Fruit fly (Drosophila melanogaster): Measurements from ENCODE around the gene Imp.

DNA sequence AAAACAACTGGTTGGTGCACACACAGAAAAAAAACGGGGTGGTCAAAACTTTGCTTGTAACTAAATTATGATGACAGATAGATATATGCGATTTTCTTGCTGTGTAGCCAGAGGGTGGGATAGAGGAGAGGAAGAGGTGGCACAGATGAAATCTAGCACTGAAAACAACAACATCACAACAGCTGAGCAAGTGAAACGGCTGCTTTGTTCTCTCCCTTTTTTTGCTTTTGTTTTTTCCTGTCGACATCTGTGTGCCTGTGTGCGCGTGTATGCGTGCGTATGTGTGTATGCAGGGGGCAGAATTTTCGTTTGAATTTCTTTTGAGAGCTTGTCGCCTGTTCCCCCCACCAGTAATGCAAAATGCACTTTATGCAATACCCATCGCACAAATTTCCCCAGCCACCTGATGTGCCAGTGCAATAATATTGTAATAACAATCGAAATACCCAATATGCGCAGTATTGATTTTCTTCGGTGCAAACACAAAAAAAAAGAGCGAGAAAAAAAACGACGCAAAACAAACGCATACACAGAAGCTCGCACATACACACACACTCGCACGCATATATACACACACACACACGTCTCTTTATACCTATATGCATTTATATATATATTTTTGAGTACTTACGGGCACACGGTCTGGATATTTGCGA is 56.6 kb downstream of the Imp start:
- TF ChIP-seq CG12768 (GFP tag; optimal IDR thresholded peaks at IDR 0.05), result peak; percentile 48
- peak; percentile 91 for TF ChIP-seq kay (GFP tag; ENCODE audit: borderline replicate concordance)
- peak; percentile 60 for TF ChIP-seq bab1 (GFP tag; optimal IDR thresholded peaks at IDR 0.05)
- TF ChIP-seq CG33017 (tag; optimal IDR thresholded peaks at IDR 0.05), result no peak
- peak; percentile 75 for TF ChIP-seq ovo (GFP tag; optimal IDR thresholded peaks at IDR 0.05)
- peak; percentile 36 for TF ChIP-seq Mnt (GFP tag; optimal IDR thresholded peaks at IDR 0.05)
- TF ChIP-seq cnc (optimal IDR thresholded peaks at IDR 0.05), result no peak
- TF ChIP-seq CG14711 (tag; optimal IDR thresholded peaks at IDR 0.05), result peak; percentile 70
- TF ChIP-seq CG11617 (GFP tag; optimal IDR thresholded peaks at IDR 0.05), result peak; percentile 58

Data from whole organism, adult.